Worm (Caenorhabditis elegans) whole organism, L4/young adult: ENCODE data around the gene mig-32.

Experiments used
- dao-5 ChIP-seq: sonication (generic microtip); optimal IDR thresholded peaks from 2 replicates; lab custom pipeline; 2016; ENCODE audit warnings: missing genotype, missing genetic modification characterization, moderate library complexity, missing compliant biosample characterization
- him-1 ChIP-seq: sonication (generic microtip); optimal IDR thresholded peaks from 2 replicates; lab custom pipeline; 2016; ENCODE audit warnings: missing genotype, missing genetic modification reagents, missing genetic modification characterization, missing compliant biosample characterization

DNA sequence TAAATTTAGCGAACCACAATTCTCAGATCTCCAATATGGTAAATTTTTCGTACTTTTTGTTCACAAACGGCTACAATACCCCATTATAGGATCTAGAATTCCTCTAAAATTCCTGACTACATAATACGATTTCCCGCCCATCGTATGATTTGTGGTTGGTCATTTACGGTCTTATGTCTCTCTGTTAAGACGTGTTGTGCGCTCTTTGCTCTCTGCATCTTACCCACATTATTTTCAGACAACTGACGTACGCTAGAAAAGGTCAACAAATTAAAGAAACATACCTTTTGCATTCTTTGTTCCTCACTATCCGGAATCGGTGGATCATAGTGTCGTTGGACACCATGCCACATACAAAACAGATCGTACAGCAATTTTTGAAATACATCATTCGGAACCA lies 49.0 kb downstream of the mig-32 start:
- TF ChIP-seq him-1 (tag; lab: Kevin White, UChicago) (no peak), dao-5 (tag; lab: Kevin White, UChicago) (no peak)
